Worm (Caenorhabditis elegans) whole organism, L4/young adult: ENCODE results near the gene T01H3.2.

Experiments
- W03F9.2 ChIP-seq: fragments of 150-350 bp; optimal IDR thresholded peaks from 2 replicates; lab custom pipeline; 2014; ENCODE audit warnings: missing biosample characterization, missing genetic modification characterization
- dao-5 ChIP-seq: sonication (generic microtip); optimal IDR thresholded peaks from 2 replicates; lab custom pipeline; 2016; ENCODE audit warnings: missing genotype, missing genetic modification characterization, moderate library complexity, missing compliant biosample characterization
- him-1 ChIP-seq: sonication (generic microtip); optimal IDR thresholded peaks from 2 replicates; lab custom pipeline; 2016; ENCODE audit warnings: missing genotype, missing genetic modification reagents, missing genetic modification characterization, missing compliant biosample characterization

DNA sequence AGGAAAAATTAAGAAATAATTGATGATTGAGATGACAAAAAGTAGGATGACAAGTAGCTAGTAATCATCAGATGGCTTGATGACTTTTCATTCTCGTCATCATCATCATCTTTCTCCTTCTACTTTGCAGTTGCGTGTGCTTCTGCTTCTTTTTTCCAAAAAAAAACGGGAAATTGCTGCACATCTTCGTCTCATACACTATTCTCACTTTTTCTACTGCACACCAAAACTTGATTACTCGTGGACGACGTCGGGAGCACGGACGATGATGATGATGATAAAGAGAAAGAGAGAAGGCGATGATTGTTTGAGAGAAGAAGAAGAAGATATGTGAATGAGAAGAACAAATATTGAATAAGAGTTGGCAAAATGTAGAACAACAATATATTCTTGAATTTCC, 43.4 kb upstream of the T01H3.2 start:
- TF ChIP-seq him-1 (tag; lab: Kevin White, UChicago) (no peak), W03F9.2 (tag; lab: Kevin White, UChicago) (no peak), dao-5 (no peak)
